Worm (Caenorhabditis elegans): Measurements from ENCODE around the gene cisd-3.1.

DNA sequence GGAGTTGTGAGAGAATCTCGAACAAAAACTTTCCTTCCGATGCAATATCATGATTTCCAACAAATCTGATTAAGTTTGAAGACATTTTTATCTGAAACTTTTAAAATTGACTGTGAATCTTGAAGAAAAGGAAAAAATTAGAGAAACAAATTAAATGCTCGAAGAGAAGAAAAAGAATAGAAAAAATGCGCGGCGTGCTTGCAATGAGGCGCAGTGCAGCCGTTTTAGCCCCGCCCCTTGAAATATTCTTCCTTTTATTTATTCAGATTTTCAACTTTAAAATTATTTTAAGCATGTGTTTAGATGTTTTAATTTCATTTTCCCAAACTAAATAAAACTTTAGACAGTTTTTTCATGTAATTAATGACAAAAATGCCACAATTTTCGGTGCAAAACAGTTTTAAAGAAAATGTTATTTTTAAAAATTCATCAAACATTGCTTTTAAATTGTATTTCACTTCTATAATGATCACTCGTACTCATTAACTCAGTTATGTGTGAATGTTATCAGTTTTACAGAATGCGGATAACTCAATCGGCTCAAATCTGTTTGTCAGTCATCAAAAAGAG, at the start of gene cisd-3.1, which contains the start of gene mrps-34:
- TF ChIP-seq K02D7.2 (tag; optimal IDR thresholded peaks at IDR 0.05) (no peak), dve-1 (tag; optimal IDR thresholded peaks at IDR 0.05) (no peak), sdc-2 (tag; optimal IDR thresholded peaks at IDR 0.05) (no peak), elt-2 (tag; optimal IDR thresholded peaks at IDR 0.05) (peak; percentile 66)

All from whole organism, late embryonic.